Fruit fly (Drosophila melanogaster) whole organism, embryonic: ENCODE measurements around the gene lilli.

Source experiments
- Ada2b ChIP-seq: fragments of 200-800 bp; sonication (Bioruptor generic); IDR thresholded peaks from 2 replicates; pipeline ENCODE4 v1.3.6; 2022; ENCODE audit warnings: missing biosample characterization, missing genetic modification characterization
- Adf1 ChIP-seq: fragments of 200-800 bp; sonication (Bioruptor generic); IDR thresholded peaks from 2 replicates; pipeline ENCODE4 v1.3.6; 2022; ENCODE audit warnings: missing biosample characterization, missing genetic modification characterization
- Blimp-1 ChIP-seq: fragments of 200-800 bp; sonication (Bioruptor generic); optimal IDR thresholded peaks from 3 replicates; lab custom pipeline; 2018; ENCODE audit warnings: missing biosample characterization, missing genetic modification characterization, mild to moderate bottlenecking, moderate library complexity, missing genetic modification reagents
- CG10209 ChIP-seq: fragments of 200-800 bp; sonication (Bioruptor generic); optimal IDR thresholded peaks from 3 replicates; lab custom pipeline; 2017; ENCODE audit warnings: missing biosample characterization, mild to moderate bottlenecking, missing genetic modification characterization, missing genetic modification reagents
- CG10565 ChIP-seq: fragments of 200-800 bp; sonication (Bioruptor generic); optimal IDR thresholded peaks from 3 replicates; lab custom pipeline; 2016; ENCODE audit warnings: missing biosample characterization, mild to moderate bottlenecking, missing genetic modification characterization
- CG10979 ChIP-seq: fragments of 200-800 bp; sonication (Bioruptor generic); optimal IDR thresholded peaks from 2 replicates; lab custom pipeline; 2018; ENCODE audit warnings: missing biosample characterization, mild to moderate bottlenecking, missing genetic modification characterization, moderate library complexity
- CG14014 ChIP-seq: fragments of 200-800 bp; sonication (Bioruptor generic); IDR thresholded peaks from 2 replicates; pipeline ENCODE4 v1.3.6; 2022; ENCODE audit warnings: missing biosample characterization, missing genetic modification characterization
- CG2889 ChIP-seq: fragments of 200-800 bp; sonication (Bioruptor generic); IDR thresholded peaks from 3 replicates; pipeline ENCODE4 v1.3.6; 2022; ENCODE audit warnings: missing biosample characterization, missing genetic modification characterization
- CG33213 ChIP-seq: fragments of 200-800 bp; sonication (Bioruptor generic); optimal IDR thresholded peaks from 3 replicates; lab custom pipeline; 2016; ENCODE audit warnings: missing biosample characterization, missing genetic modification characterization
- CG34224 ChIP-seq: fragments of 200-800 bp; sonication (Bioruptor generic); IDR thresholded peaks from 3 replicates; pipeline ENCODE4 v1.3.6; 2022; ENCODE audit warnings: missing biosample characterization, missing genetic modification characterization; ENCODE audit not compliant: partially characterized antibody
- CG4854 ChIP-seq: fragments of 200-800 bp; sonication (Bioruptor generic); optimal IDR thresholded peaks from 2 replicates; lab custom pipeline; 2016; ENCODE audit warnings: missing biosample characterization, missing genetic modification characterization, inconsistent platforms
- CG8089 ChIP-seq: fragments of 200-800 bp; sonication (Bioruptor generic); optimal IDR thresholded peaks from 3 replicates; lab custom pipeline; 2016; ENCODE audit warnings: missing biosample characterization, missing genetic modification characterization
- Eip74EF ChIP-seq, 2 experiments: fragments of 200-800 bp in 1 of 2; fragments of >200 bp in 1 of 2; sonication (Bioruptor generic) in 1 of 2; optimal IDR thresholded peaks; 2 replicates each; lab custom pipeline; 2017 to 2019; ENCODE audit warnings: missing biosample characterization in 2 of 2, missing genetic modification characterization in 2 of 2, mild to moderate bottlenecking in 1 of 2, moderate library complexity in 1 of 2
- H2.0 ChIP-seq: fragments of 200-800 bp; sonication (Bioruptor generic); IDR thresholded peaks from 2 replicates; pipeline ENCODE4 v1.3.6; 2022; ENCODE audit warnings: missing biosample characterization, missing genetic modification characterization
- HLH3B ChIP-seq: fragments of 200-800 bp; sonication (Bioruptor generic); IDR thresholded peaks from 2 replicates; pipeline ENCODE4 v1.3.6; 2022; ENCODE audit warnings: missing biosample characterization, missing genetic modification characterization
- HLH54F ChIP-seq: fragments of 200-800 bp; sonication (Bioruptor generic); optimal IDR thresholded peaks from 3 replicates; lab custom pipeline; 2016; ENCODE audit warnings: missing biosample characterization, missing genetic modification characterization
- Jarid2 ChIP-seq: fragments of 200-800 bp; sonication (Bioruptor generic); optimal IDR thresholded peaks from 3 replicates; lab custom pipeline; 2017; ENCODE audit warnings: mild to moderate bottlenecking, missing biosample characterization, missing genetic modification reagents, missing genetic modification characterization
- NK7.1 ChIP-seq: fragments of 200-800 bp; sonication (Bioruptor generic); optimal IDR thresholded peaks from 3 replicates; lab custom pipeline; 2016; ENCODE audit warnings: missing biosample characterization, missing genetic modification characterization
- Oli ChIP-seq: fragments of 200-800 bp; sonication (Bioruptor generic); optimal IDR thresholded peaks from 2 replicates; lab custom pipeline; 2018; ENCODE audit warnings: missing biosample characterization, mild to moderate bottlenecking, missing genetic modification characterization, moderate library complexity
- PHDP ChIP-seq: fragments of 200-800 bp; sonication (Bioruptor generic); optimal IDR thresholded peaks from 3 replicates; lab custom pipeline; 2018; ENCODE audit warnings: missing biosample characterization, mild to moderate bottlenecking, missing genetic modification characterization, moderate library complexity
- Pdp1 ChIP-seq, 2 experiments: fragments of 200-800 bp; sonication (Bioruptor generic); optimal IDR thresholded peaks; 3 replicates each; lab custom pipeline; 2016; ENCODE audit warnings: missing biosample characterization in 2 of 2, missing genetic modification characterization in 2 of 2, mild to moderate bottlenecking in 1 of 2, moderate library complexity in 1 of 2
- Ptx1 ChIP-seq: fragments of 200-800 bp; sonication (Bioruptor generic); IDR thresholded peaks from 2 replicates; pipeline ENCODE4 v1.3.6; 2022; ENCODE audit warnings: missing biosample characterization, missing genetic modification characterization
- Rx ChIP-seq: fragments of 200-800 bp; sonication (Bioruptor generic); IDR thresholded peaks from 2 replicates; pipeline ENCODE4 v1.3.6; 2022; ENCODE audit warnings: missing biosample characterization, missing genetic modification characterization
- Ssrp ChIP-seq: fragments of 200-800 bp; sonication (Bioruptor generic); optimal IDR thresholded peaks from 2 replicates; lab custom pipeline; 2018; ENCODE audit warnings: missing biosample characterization, mild to moderate bottlenecking, missing genetic modification characterization, moderate library complexity
- ara ChIP-seq: fragments of 200-800 bp; sonication (Bioruptor generic); IDR thresholded peaks from 2 replicates; pipeline ENCODE4 v1.3.6; 2022; ENCODE audit warnings: missing biosample characterization, missing genetic modification characterization
- bcd ChIP-seq: fragments of 200-800 bp; sonication (Bioruptor generic); optimal IDR thresholded peaks from 2 replicates; lab custom pipeline; 2017; ENCODE audit warnings: missing biosample characterization, mild to moderate bottlenecking, missing genetic modification characterization
- caup ChIP-seq: fragments of 200-800 bp; sonication (Bioruptor generic); optimal IDR thresholded peaks from 3 replicates; lab custom pipeline; 2017; ENCODE audit warnings: missing biosample characterization, mild to moderate bottlenecking, missing genetic modification characterization, moderate library complexity; ENCODE audit not compliant: severe bottlenecking
- crc ChIP-seq: fragments of 200-800 bp; sonication (Bioruptor generic); optimal IDR thresholded peaks from 2 replicates; lab custom pipeline; 2016; ENCODE audit warnings: missing biosample characterization, missing genetic modification characterization
- dmrt99B ChIP-seq: fragments of 200-800 bp; sonication (Bioruptor generic); optimal IDR thresholded peaks from 2 replicates; lab custom pipeline; 2018; ENCODE audit warnings: missing biosample characterization, mild to moderate bottlenecking, missing genetic modification characterization, moderate library complexity
- gt ChIP-seq: fragments of 200-800 bp; sonication (Bioruptor generic); IDR thresholded peaks from 2 replicates; pipeline ENCODE4 v1.3.6; 2022; ENCODE audit warnings: missing biosample characterization, missing genetic modification characterization
- jing ChIP-seq: fragments of 200-800 bp; sonication (Bioruptor generic); optimal IDR thresholded peaks from 2 replicates; lab custom pipeline; 2018; ENCODE audit warnings: missing biosample characterization, mild to moderate bottlenecking, missing genetic modification characterization
- kay ChIP-seq: fragments of 200-800 bp; sonication (Bioruptor generic); optimal IDR thresholded peaks from 2 replicates; lab custom pipeline; 2016; ENCODE audit warnings: missing biosample characterization, missing genetic modification characterization
- maf-S ChIP-seq: fragments of 200-800 bp; sonication (Bioruptor generic); optimal IDR thresholded peaks from 2 replicates; lab custom pipeline; 2016; ENCODE audit warnings: missing biosample characterization, missing genetic modification characterization
- odd ChIP-seq: fragments of 200-800 bp; sonication (Bioruptor generic); optimal IDR thresholded peaks from 2 replicates; lab custom pipeline; 2017; ENCODE audit warnings: missing biosample characterization, mild to moderate bottlenecking, missing genetic modification characterization
- pan ChIP-seq, 4 experiments: fragments of >200 bp in 3 of 4; fragments of 200-800 bp in 1 of 4; sonication (Bioruptor generic) in 1 of 4; optimal IDR thresholded peaks in 3 of 4; IDR thresholded peaks in 1 of 4; 2 replicates each; pipeline versions ENCODE4 v1.3.6 to Lab custom; 2017 to 2022; ENCODE audit warnings: missing biosample characterization in 2 of 4, missing genetic modification characterization in 2 of 4, mixed read lengths in 1 of 4
- pita ChIP-seq: fragments of 200-800 bp; sonication (Bioruptor generic); optimal IDR thresholded peaks from 2 replicates; lab custom pipeline; 2017; ENCODE audit warnings: missing biosample characterization, mild to moderate bottlenecking, missing genetic modification characterization
- prd ChIP-seq, 3 experiments: fragments of >200 bp in 2 of 3; fragments of 200-800 bp in 1 of 3; sonication (Bioruptor generic) in 1 of 3; optimal IDR thresholded peaks in 2 of 3; IDR thresholded peaks in 1 of 3; 2 replicates in 2 of 3; 3 replicates in 1 of 3; pipeline versions ENCODE4 v1.3.6 to Lab custom; 2017 to 2022; ENCODE audit warnings: missing biosample characterization in 1 of 3, missing genetic modification characterization in 1 of 3
- pum ChIP-seq: fragments of 200-800 bp; sonication (Bioruptor generic); optimal IDR thresholded peaks from 2 replicates; lab custom pipeline; 2016; ENCODE audit warnings: missing biosample characterization, missing genetic modification characterization
- rib ChIP-seq: fragments of 200-800 bp; sonication (Bioruptor generic); IDR thresholded peaks from 2 replicates; pipeline ENCODE4 v1.3.6; 2022; ENCODE audit warnings: missing biosample characterization, missing genetic modification characterization
- sens-2 ChIP-seq: fragments of 200-800 bp; sonication (Bioruptor generic); IDR thresholded peaks from 2 replicates; pipeline ENCODE4 v1.3.6; 2022; ENCODE audit warnings: missing biosample characterization, missing genetic modification characterization
- sisA ChIP-seq: fragments of 200-800 bp; sonication (Bioruptor generic); IDR thresholded peaks from 2 replicates; pipeline ENCODE4 v1.3.6; 2022; ENCODE audit warnings: missing biosample characterization, missing genetic modification characterization
- unc-4 ChIP-seq: fragments of 200-800 bp; sonication (Bioruptor generic); IDR thresholded peaks from 2 replicates; pipeline ENCODE4 v1.3.6; 2022; ENCODE audit warnings: missing biosample characterization, missing genetic modification characterization; ENCODE audit not compliant: partially characterized antibody
- wor ChIP-seq: fragments of 200-800 bp; sonication (Bioruptor generic); IDR thresholded peaks from 2 replicates; pipeline ENCODE4 v1.3.6; 2022; ENCODE audit warnings: missing biosample characterization, missing genetic modification characterization
- zen2 ChIP-seq: fragments of 200-800 bp; sonication (Bioruptor generic); IDR thresholded peaks from 3 replicates; pipeline ENCODE4 v1.3.6; 2022; ENCODE audit warnings: missing biosample characterization, missing genetic modification characterization; ENCODE audit not compliant: partially characterized antibody

The lilli gene

dm6 chr2L:2856960-2857584, 28.7 kb upstream of the lilli start, which contains the start of gene CG2991 (continued):
- TF ChIP-seq Jarid2 = peak; percentile 52
- peak; percentile 70; the same call in 1 of the 3 replicates for TF ChIP-seq zen2 (GFP tag; lab: Robert Waterston, UW)
- no peak for TF ChIP-seq sisA (GFP tag; lab: Robert Waterston, UW)
- no peak for TF ChIP-seq dmrt99B (tag; lab: Kevin White, UChicago)

- TF ChIP-seq unc-4 (GFP tag; lab: Robert Waterston, UW) = no peak
- TF ChIP-seq rib (GFP tag; lab: Robert Waterston, UW) = peak; percentile 76; the same call in 1 of the 2 replicates
- no peak for TF ChIP-seq caup
- TF ChIP-seq jing (GFP tag; lab: Kevin White, UChicago) = no peak
- TF ChIP-seq H2.0 = no peak
- TF ChIP-seq bcd (GFP tag; lab: Kevin White, UChicago) = no peak
- TF ChIP-seq wor = no peak
- peak; percentile 62 for TF ChIP-seq Blimp-1 (GFP tag; lab: Kevin White, UChicago)
- TF ChIP-seq prd (optimal IDR thresholded peaks at IDR 0.05; lab: Kevin White, UChicago) = no peak
- peak; percentile 34; the same call in 1 of the 3 replicates for TF ChIP-seq prd (GFP tag; IDR thresholded peaks at IDR 0.05; lab: Robert Waterston, UW)
- no peak for TF ChIP-seq CG34224 (GFP tag; lab: Robert Waterston, UW)
- TF ChIP-seq CG33213 (GFP tag; lab: Kevin White, UChicago) = no peak
- TF ChIP-seq maf-S = no peak
- TF ChIP-seq crc = no peak
- TF ChIP-seq Rx (GFP tag; lab: Robert Waterston, UW) = no peak
- no peak for TF ChIP-seq pum
- TF ChIP-seq kay (GFP tag; lab: Kevin White, UChicago) = peak; percentile 28
- no peak for TF ChIP-seq ara
- no peak for TF ChIP-seq CG10979 (tag; lab: Kevin White, UChicago)
- no peak for TF ChIP-seq NK7.1
- no peak for TF ChIP-seq PHDP (tag; lab: Kevin White, UChicago)
- TF ChIP-seq gt (GFP tag; lab: Robert Waterston, UW) = no peak
- TF ChIP-seq Oli = peak; percentile 33
- TF ChIP-seq CG10209 = peak; percentile 2
- no peak for TF ChIP-seq pan (optimal IDR thresholded peaks at IDR 0.05; lab: Kevin White, UChicago)
- TF ChIP-seq pan (GFP tag; optimal IDR thresholded peaks at IDR 0.05 in 1 of 2, IDR thresholded peaks at IDR 0.05 in 1 of 2) = no peak
- no peak for TF ChIP-seq Ada2b
- TF ChIP-seq CG14014 (GFP tag; lab: Robert Waterston, UW) = peak; percentile 45
- TF ChIP-seq Ssrp = peak; percentile 55
- TF ChIP-seq HLH3B = no peak
- TF ChIP-seq pita (GFP tag; lab: Kevin White, UChicago) = no peak
- TF ChIP-seq Ptx1 (GFP tag; lab: Robert Waterston, UW) = peak; percentile 30; the same call in 1 of the 2 replicates
- TF ChIP-seq Adf1 (GFP tag; lab: Robert Waterston, UW) = no peak
- TF ChIP-seq odd (GFP tag; lab: Kevin White, UChicago) = no peak
- TF ChIP-seq HLH54F = no peak
- TF ChIP-seq Eip74EF (GFP tag; optimal IDR thresholded peaks at IDR 0.05; lab: Kevin White, UChicago) = peak in 1 of 2 experiments; percentile 20
- TF ChIP-seq CG4854 = no peak
- no peak for TF ChIP-seq CG10565 (GFP tag; lab: Kevin White, UChicago)
- TF ChIP-seq sens-2 = no peak
- no peak for TF ChIP-seq CG8089 (GFP tag; lab: Kevin White, UChicago)
- TF ChIP-seq CG2889 (GFP tag; lab: Robert Waterston, UW) = no peak
- no peak for TF ChIP-seq Pdp1 (GFP tag; optimal IDR thresholded peaks at IDR 0.05; lab: Kevin White, UChicago)
These were observed 27.6 kb upstream of the lilli start for dm6 chr2L:2857862-2858734.
